Worm (Caenorhabditis elegans) whole organism, late embryonic: ENCODE measurements around the gene T16G1.9.

Experiments
- K02D7.2 ChIP-seq: sonication (generic microtip); optimal IDR thresholded peaks from 2 replicates; lab custom pipeline; 2017; ENCODE audit warnings: mild to moderate bottlenecking, missing genetic modification characterization, missing compliant biosample characterization
- K09A11.1 ChIP-seq: sonication (generic microtip); optimal IDR thresholded peaks from 2 replicates; lab custom pipeline; 2017; ENCODE audit warnings: antibody characterized with exemption, mild to moderate bottlenecking, missing genetic modification characterization, missing compliant biosample characterization; ENCODE audit not compliant: insufficient read depth
- T23F11.4 ChIP-seq: fragments of 200-800 bp; sonication (Bioruptor generic); optimal IDR thresholded peaks from 2 replicates; lab custom pipeline; 2018; ENCODE audit warnings: mild to moderate bottlenecking, missing genetic modification characterization, missing compliant biosample characterization
- Y22D7AL.16 ChIP-seq: sonication (generic microtip); optimal IDR thresholded peaks from 2 replicates; lab custom pipeline; 2016; ENCODE audit warnings: missing genetic modification characterization, missing compliant biosample characterization
- ahr-1 ChIP-seq: sonication (generic microtip); optimal IDR thresholded peaks from 2 replicates; lab custom pipeline; 2016; ENCODE audit warnings: missing genetic modification characterization, missing compliant biosample characterization
- ama-1 ChIP-seq: fragments of 150-350 bp; optimal IDR thresholded peaks from 2 replicates; lab custom pipeline; 2014
- ceh-14 ChIP-seq: sonication (generic microtip); optimal IDR thresholded peaks from 2 replicates; lab custom pipeline; 2016; ENCODE audit warnings: missing genotype, missing genetic modification characterization, missing compliant biosample characterization
- ceh-19 ChIP-seq: fragments of 200-800 bp; sonication (Bioruptor generic); optimal IDR thresholded peaks from 2 replicates; lab custom pipeline; 2018; ENCODE audit warnings: mild to moderate bottlenecking, missing genetic modification characterization, missing compliant biosample characterization
- ceh-2 ChIP-seq: sonication (generic microtip); optimal IDR thresholded peaks from 2 replicates; lab custom pipeline; 2016; ENCODE audit warnings: missing genotype, missing genetic modification characterization, missing compliant biosample characterization
- ceh-24 ChIP-seq: sonication (generic microtip); optimal IDR thresholded peaks from 2 replicates; lab custom pipeline; 2016; ENCODE audit warnings: mild to moderate bottlenecking, missing genetic modification characterization, missing compliant biosample characterization
- ceh-34 ChIP-seq: sonication (generic microtip); optimal IDR thresholded peaks from 2 replicates; lab custom pipeline; 2016; ENCODE audit warnings: mild to moderate bottlenecking, missing genetic modification characterization, missing compliant biosample characterization
- ceh-6 ChIP-seq: fragments of 200-800 bp; sonication (Bioruptor generic); optimal IDR thresholded peaks from 2 replicates; lab custom pipeline; 2018; ENCODE audit warnings: mild to moderate bottlenecking, missing genetic modification characterization, missing compliant biosample characterization
- ceh-9 ChIP-seq: sonication (generic microtip); optimal IDR thresholded peaks from 2 replicates; lab custom pipeline; 2016; ENCODE audit warnings: mild to moderate bottlenecking, missing genetic modification characterization, inconsistent platforms, missing compliant biosample characterization
- dmd-4 ChIP-seq: sonication (generic microtip); optimal IDR thresholded peaks from 2 replicates; lab custom pipeline; 2016; ENCODE audit warnings: borderline replicate concordance, missing genetic modification characterization, missing compliant biosample characterization
- elt-2 ChIP-seq: sonication (generic microtip); optimal IDR thresholded peaks from 2 replicates; lab custom pipeline; 2016; ENCODE audit warnings: missing genetic modification reagents, missing genetic modification characterization, missing compliant biosample characterization
- fax-1 ChIP-seq: sonication (generic microtip); optimal IDR thresholded peaks from 2 replicates; lab custom pipeline; 2016; ENCODE audit warnings: missing genotype, missing genetic modification characterization, missing compliant biosample characterization
- fkh-10 ChIP-seq: fragments of 150-350 bp; optimal IDR thresholded peaks from 2 replicates; lab custom pipeline; 2014; ENCODE audit warnings: missing biosample characterization, missing genetic modification reagents, missing genetic modification characterization
- hlh-6 ChIP-seq: sonication (generic microtip); optimal IDR thresholded peaks from 2 replicates; lab custom pipeline; 2016; ENCODE audit warnings: missing genotype, missing genetic modification characterization, missing compliant biosample characterization
- lim-6 ChIP-seq: sonication (generic microtip); optimal IDR thresholded peaks from 2 replicates; lab custom pipeline; 2016; ENCODE audit warnings: missing genetic modification characterization, missing compliant biosample characterization
- mec-3 ChIP-seq: sonication (generic microtip); optimal IDR thresholded peaks from 2 replicates; lab custom pipeline; 2016; ENCODE audit warnings: borderline replicate concordance, missing genetic modification characterization, missing compliant biosample characterization
- nfya-1 ChIP-seq: sonication (generic microtip); optimal IDR thresholded peaks from 2 replicates; lab custom pipeline; 2017; ENCODE audit warnings: missing genetic modification characterization, mild to moderate bottlenecking, missing compliant biosample characterization, antibody characterized with exemption, moderate library complexity
- npax-4 ChIP-seq: sonication (generic microtip); optimal IDR thresholded peaks from 2 replicates; lab custom pipeline; 2016; ENCODE audit warnings: missing genetic modification characterization, missing compliant biosample characterization
- odd-2 ChIP-seq: sonication (generic microtip); optimal IDR thresholded peaks from 2 replicates; lab custom pipeline; 2017; ENCODE audit warnings: antibody characterized with exemption, mild to moderate bottlenecking, missing genetic modification characterization, missing compliant biosample characterization
- pat-9 ChIP-seq: fragments of 200-800 bp; sonication (Bioruptor generic); optimal IDR thresholded peaks from 2 replicates; lab custom pipeline; 2018; ENCODE audit warnings: mild to moderate bottlenecking, missing genetic modification characterization, moderate library complexity, missing compliant biosample characterization
- pax-1 ChIP-seq: fragments of 150-350 bp; optimal IDR thresholded peaks from 2 replicates; lab custom pipeline; 2014; ENCODE audit warnings: missing biosample characterization, missing genetic modification characterization
- pros-1 ChIP-seq: fragments of 150-350 bp; optimal IDR thresholded peaks from 2 replicates; lab custom pipeline; 2014; ENCODE audit warnings: missing biosample characterization, missing genetic modification reagents, missing genetic modification characterization
- ref-2 ChIP-seq: sonication (generic microtip); optimal IDR thresholded peaks from 2 replicates; lab custom pipeline; 2016; ENCODE audit warnings: missing genetic modification characterization, missing compliant biosample characterization
- sdc-2 ChIP-seq: sonication (generic microtip); optimal IDR thresholded peaks from 2 replicates; lab custom pipeline; 2016; ENCODE audit warnings: missing genotype, missing genetic modification characterization, missing compliant biosample characterization
- sox-2 ChIP-seq: fragments of 200-800 bp; sonication (Bioruptor generic); IDR thresholded peaks from 2 replicates; pipeline ENCODE4 v1.3.6; 2022; ENCODE audit warnings: missing genetic modification reagents, missing genetic modification characterization, missing compliant biosample characterization
- syd-9 ChIP-seq: sonication (generic microtip); optimal IDR thresholded peaks from 2 replicates; lab custom pipeline; 2016; ENCODE audit warnings: mild to moderate bottlenecking, missing genetic modification characterization, moderate library complexity, missing compliant biosample characterization
- ttx-3 ChIP-seq: sonication (generic microtip); optimal IDR thresholded peaks from 2 replicates; lab custom pipeline; 2016; ENCODE audit warnings: missing genetic modification reagents, missing genetic modification characterization, missing compliant biosample characterization
- unc-42 ChIP-seq: sonication (generic microtip); optimal IDR thresholded peaks from 2 replicates; lab custom pipeline; 2016; ENCODE audit warnings: missing genotype, missing genetic modification characterization, missing compliant biosample characterization
- unc-55 ChIP-seq: sonication (generic microtip); optimal IDR thresholded peaks from 2 replicates; lab custom pipeline; 2017; ENCODE audit warnings: missing biosample characterization, missing genetic modification reagents, missing genetic modification characterization
- unc-86 ChIP-seq: sonication (generic microtip); optimal IDR thresholded peaks from 2 replicates; lab custom pipeline; 2016; ENCODE audit warnings: missing genetic modification characterization, missing compliant biosample characterization
- zip-5 ChIP-seq: sonication (generic microtip); optimal IDR thresholded peaks from 2 replicates; lab custom pipeline; 2016; ENCODE audit warnings: missing genetic modification characterization, missing compliant biosample characterization

Gene T16G1.9

DNA sequence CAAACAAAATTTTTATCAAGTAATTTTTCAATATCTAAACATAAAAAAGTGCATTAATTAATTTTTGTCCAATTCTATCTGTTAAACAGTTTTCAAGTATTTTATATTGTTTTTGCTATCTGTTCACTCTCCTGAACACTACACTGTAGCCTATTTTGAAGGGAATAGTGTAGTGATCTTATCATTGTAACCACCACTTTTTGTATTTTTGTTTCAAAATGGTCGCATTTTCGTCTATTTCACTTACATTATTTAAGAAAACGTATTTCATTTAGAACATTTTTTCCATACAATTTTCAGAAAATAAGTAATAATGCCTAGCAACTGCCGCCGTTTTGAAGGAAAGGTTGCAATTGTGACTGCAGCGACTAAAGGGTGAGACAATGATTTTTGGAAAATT lies 28.4 kb downstream of the T16G1.9 start, which contains the start of gene dhrs-4:
Gene dhrs-4 (plus strand): TSS at position 301 of the 400 bp plus-strand sequence.
- TF ChIP-seq fkh-10 (GFP tag; lab: Kevin White, UChicago) (no peak), ceh-24 (tag; lab: Kevin White, UChicago) (no peak), dmd-4 (tag; lab: Kevin White, UChicago) (no peak), nfya-1 (no peak), ref-2 (tag; lab: Kevin White, UChicago) (no peak), mec-3 (tag; lab: Kevin White, UChicago) (no peak), ama-1 (lab: Kevin White, UChicago) (no peak), fax-1 (tag; lab: Kevin White, UChicago) (no peak), ceh-9 (tag; lab: Kevin White, UChicago) (no peak), unc-42 (tag; lab: Kevin White, UChicago) (no peak), pat-9 (tag; lab: Kevin White, UChicago) (no peak), pros-1 (tag; lab: Kevin White, UChicago) (no peak), ahr-1 (tag; lab: Kevin White, UChicago) (no peak), K02D7.2 (tag; lab: Kevin White, UChicago) (no peak), ceh-19 (GFP tag; lab: Kevin White, UChicago) (no peak), sdc-2 (tag; lab: Kevin White, UChicago) (no peak), ceh-6 (no peak), zip-5 (no peak), pax-1 (no peak)

DNA sequence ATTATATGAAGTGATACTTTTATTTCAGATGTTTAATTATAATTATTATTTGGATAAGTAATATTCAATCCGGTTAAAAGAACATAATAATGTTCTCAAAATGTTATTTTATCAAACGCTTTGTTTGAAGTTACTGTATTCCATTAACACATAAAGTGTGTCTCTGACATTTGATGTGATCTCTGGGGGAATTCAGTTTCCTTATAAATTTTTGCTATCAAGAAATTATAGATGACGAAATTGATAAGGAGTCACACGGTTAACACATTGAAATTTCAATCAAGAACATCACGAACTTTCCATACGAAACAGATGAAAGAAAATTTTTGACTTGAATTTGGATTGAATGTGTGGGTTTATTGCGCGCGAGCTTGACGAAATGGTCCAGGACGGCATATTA lies 29.0 kb downstream of the T16G1.9 start:
- TF ChIP-seq sox-2 (GFP tag; lab: Robert Waterston, UW) (no peak), mec-3 (tag; lab: Kevin White, UChicago) (no peak), elt-2 (tag; lab: Kevin White, UChicago) (no peak), unc-86 (tag; lab: Kevin White, UChicago) (no peak), pros-1 (tag; lab: Kevin White, UChicago) (no peak), unc-42 (tag; lab: Kevin White, UChicago) (no peak), hlh-6 (no peak), K02D7.2 (tag; lab: Kevin White, UChicago) (no peak), unc-55 (GFP tag; lab: Kevin White, UChicago) (no peak), fax-1 (tag; lab: Kevin White, UChicago) (no peak), fkh-10 (GFP tag; lab: Kevin White, UChicago) (no peak)
- TF ChIP-seq, all 69 proteins: peak for 0

- no peak for TF ChIP-seq T23F11.4 (GFP tag; lab: Kevin White, UChicago)
- no peak for TF ChIP-seq ceh-14 (tag; lab: Kevin White, UChicago)
- TF ChIP-seq odd-2 (tag; lab: Kevin White, UChicago), result no peak
These were observed 31.0 kb downstream of the T16G1.9 start, which contains the start of gene lipl-1 for ce11 chrV:12919705-12920104. lipl-1 (plus strand) TSS chrV:12919986.

DNA sequence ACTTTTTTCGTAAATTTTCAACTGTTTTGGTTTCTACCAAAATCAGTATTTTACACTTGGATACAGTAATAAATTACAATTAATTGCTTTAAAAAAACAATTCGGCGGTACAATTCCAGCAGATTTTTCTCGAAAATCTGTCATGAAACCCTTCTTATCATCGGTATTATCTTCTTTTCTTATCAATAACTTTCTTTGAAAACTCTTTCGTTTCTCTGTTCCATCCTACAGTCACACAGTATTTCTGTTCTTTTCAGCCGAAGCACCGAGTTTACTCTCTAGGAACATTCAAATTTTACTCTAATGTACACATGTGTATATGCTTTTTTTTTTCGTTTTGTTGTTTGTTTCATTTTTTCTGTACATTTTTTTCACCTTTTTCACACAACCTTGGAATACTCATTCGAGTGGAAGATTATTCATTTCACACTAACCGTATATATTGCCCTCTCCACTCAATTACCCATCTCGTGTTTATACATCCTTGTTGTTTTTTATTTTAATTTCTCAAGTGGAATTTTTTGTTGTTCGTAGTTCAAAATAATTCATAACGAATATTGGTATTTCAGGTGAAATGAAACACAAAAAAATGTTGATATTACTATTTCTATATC lies 41.0 kb downstream of the T16G1.9 start, which contains the start of gene nid-1:
Gene nid-1 (plus strand): TSS at position 564 of the 614 bp plus-strand sequence.
- TF ChIP-seq elt-2 (tag; lab: Kevin White, UChicago) (peak; percentile 68), npax-4 (tag; lab: Kevin White, UChicago) (no peak)

DNA sequence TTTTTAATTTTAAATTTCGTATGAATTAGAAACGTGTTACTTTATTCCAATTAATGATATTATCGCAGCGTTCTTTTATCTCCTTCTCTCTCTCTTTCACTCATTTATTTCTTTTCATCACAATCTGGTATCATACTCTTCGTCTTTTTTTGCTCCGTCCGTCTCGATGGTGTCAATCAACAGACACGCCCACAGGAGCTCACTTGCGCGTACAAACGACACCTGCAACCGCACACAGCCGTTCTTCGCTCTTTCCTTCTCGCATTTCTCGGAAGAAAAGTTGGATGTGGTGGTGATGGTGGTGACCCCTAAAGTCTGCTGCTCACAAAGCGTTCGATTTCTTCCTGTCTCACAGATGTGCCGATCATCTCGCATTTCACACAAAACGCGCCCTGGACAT lies 42.0 kb downstream of the T16G1.9 start:
- TF ChIP-seq lim-6, result no peak
- no peak for TF ChIP-seq K09A11.1 (tag; lab: Kevin White, UChicago)
- TF ChIP-seq syd-9 (tag; lab: Kevin White, UChicago), result no peak
- TF ChIP-seq K02D7.2 (tag; lab: Kevin White, UChicago), result no peak
- no peak for TF ChIP-seq ttx-3
- no peak for TF ChIP-seq ceh-2
- TF ChIP-seq Y22D7AL.16 (tag; lab: Kevin White, UChicago), result no peak
- peak; percentile 6 for TF ChIP-seq ceh-34
